Worm (Caenorhabditis elegans) whole organism, L3 larva: ENCODE data around the gene pat-6.

ENCODE experiments used
- ZK546.5 ChIP-seq: sonication (generic microtip); optimal IDR thresholded peaks from 2 replicates; lab custom pipeline; 2017; ENCODE audit warnings: missing biosample characterization, missing genetic modification characterization
- aly-2 ChIP-seq: fragments of 150-350 bp; optimal IDR thresholded peaks from 2 replicates; lab custom pipeline; 2014; ENCODE audit warnings: missing biosample characterization, missing genetic modification characterization
- fkh-10 ChIP-seq: sonication (generic microtip); optimal IDR thresholded peaks from 2 replicates; lab custom pipeline; 2017; ENCODE audit warnings: missing biosample characterization, missing genetic modification reagents, missing genetic modification characterization
- lin-15B ChIP-seq: fragments of 150-350 bp; optimal IDR thresholded peaks from 2 replicates; lab custom pipeline; 2014; ENCODE audit warnings: missing biosample characterization, missing genetic modification characterization
- mdl-1 ChIP-seq: fragments of 150-350 bp; optimal IDR thresholded peaks from 2 replicates; lab custom pipeline; 2014; ENCODE audit warnings: missing biosample characterization, missing genetic modification characterization
- nfya-1 ChIP-seq: sonication (generic microtip); optimal IDR thresholded peaks from 2 replicates; lab custom pipeline; 2017; ENCODE audit warnings: missing genetic modification characterization, mild to moderate bottlenecking, missing compliant biosample characterization, antibody characterized with exemption, moderate library complexity; ENCODE audit not compliant: insufficient read depth
- nhr-237 ChIP-seq: fragments of 150-350 bp; optimal IDR thresholded peaks from 2 replicates; lab custom pipeline; 2014; ENCODE audit warnings: missing biosample characterization, missing genetic modification characterization
- nhr-67 ChIP-seq: fragments of 150-350 bp; optimal IDR thresholded peaks from 2 replicates; lab custom pipeline; 2014; ENCODE audit warnings: missing biosample characterization, missing genetic modification characterization
- tbx-2 ChIP-seq: sonication (generic microtip); optimal IDR thresholded peaks from 2 replicates; lab custom pipeline; 2016; ENCODE audit warnings: mild to moderate bottlenecking, missing genetic modification characterization, missing compliant biosample characterization

DNA sequence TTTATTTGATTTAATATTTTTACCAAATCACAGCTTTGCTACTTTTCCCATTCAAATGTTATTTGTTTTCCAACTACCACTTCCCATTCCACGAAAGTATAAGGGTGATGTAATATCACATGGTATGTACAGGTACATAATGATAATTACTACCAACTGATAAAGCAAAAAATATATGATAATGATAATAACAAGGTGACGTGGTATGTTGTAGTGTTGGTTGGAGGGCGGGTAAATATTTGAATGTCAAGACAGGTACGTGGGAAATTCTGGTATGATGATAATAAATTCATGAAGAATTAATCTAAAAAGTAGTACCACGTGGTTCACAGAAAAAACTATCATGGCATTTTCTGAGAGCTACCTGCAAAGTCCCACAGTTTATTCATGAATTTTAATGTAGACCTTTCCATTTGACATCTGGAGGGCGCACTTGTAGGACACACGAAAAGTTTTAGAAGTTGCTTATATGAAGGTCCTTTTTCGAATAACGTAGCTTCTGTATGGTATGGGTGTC lies 27.9 kb upstream of the pat-6 start:
- TF ChIP-seq lin-15B (tag; lab: Kevin White, UChicago) = no peak
- TF ChIP-seq nfya-1 (tag; lab: Kevin White, UChicago) = no peak
- TF ChIP-seq ZK546.5 = no peak
- TF ChIP-seq mdl-1 (tag; lab: Kevin White, UChicago) = no peak
- TF ChIP-seq nhr-237 (tag; lab: Kevin White, UChicago) = no peak
- no peak for TF ChIP-seq fkh-10 (GFP tag; lab: Kevin White, UChicago)
- TF ChIP-seq aly-2 (tag; lab: Kevin White, UChicago) = no peak
- TF ChIP-seq nhr-67 (tag; lab: Kevin White, UChicago) = no peak
- TF ChIP-seq tbx-2 = no peak
